Worm (Caenorhabditis elegans) whole organism, L4 larva: ENCODE measurements around the gene str-119.
"Not testable (repeated sequence)": the region's sequence is repeated elsewhere in the genome, so short reads cannot be mapped to it uniquely, and the experiment has no call there.

Experiments used
- ceh-32 ChIP-seq: sonication (generic microtip); optimal IDR thresholded peaks from 2 replicates; lab custom pipeline; 2016; ENCODE audit warnings: mild to moderate bottlenecking, missing genetic modification characterization, missing compliant biosample characterization; ENCODE audit not compliant: poor library complexity
- ceh-44 ChIP-seq: fragments of 200-800 bp; sonication (Bioruptor generic); IDR thresholded peaks from 2 replicates; pipeline ENCODE4 v1.3.6; 2022; ENCODE audit warnings: missing genetic modification reagents, missing genetic modification characterization, missing compliant biosample characterization
- dpl-1 ChIP-seq: fragments of 150-350 bp; optimal IDR thresholded peaks from 2 replicates; lab custom pipeline; 2014; ENCODE audit warnings: missing biosample characterization, missing genetic modification reagents, missing genetic modification characterization
- duxl-1 ChIP-seq: sonication (generic microtip); optimal IDR thresholded peaks from 2 replicates; lab custom pipeline; 2016; ENCODE audit warnings: mild to moderate bottlenecking, missing genetic modification characterization, moderate library complexity, missing compliant biosample characterization; ENCODE audit not compliant: poor library complexity
- dve-1 ChIP-seq: sonication (generic microtip); optimal IDR thresholded peaks from 2 replicates; lab custom pipeline; 2017; ENCODE audit warnings: antibody characterized with exemption, mild to moderate bottlenecking, missing genetic modification characterization, missing compliant biosample characterization; ENCODE audit not compliant: insufficient read depth
- lin-13 ChIP-seq: fragments of 150-350 bp; optimal IDR thresholded peaks from 2 replicates; lab custom pipeline; 2014; ENCODE audit warnings: missing biosample characterization, missing genetic modification reagents, missing genetic modification characterization
- lsy-2 ChIP-seq, 2 experiments: fragments of 150-350 bp in 1 of 2; sonication (generic microtip) in 1 of 2; optimal IDR thresholded peaks; 2 replicates each; lab custom pipeline; 2014 to 2017; ENCODE audit warnings: missing biosample characterization in 2 of 2, missing genetic modification characterization in 2 of 2
- unc-39 ChIP-seq: sonication (generic microtip); optimal IDR thresholded peaks from 2 replicates; lab custom pipeline; 2017; ENCODE audit warnings: missing biosample characterization, missing genetic modification characterization

str-119 gene

DNA sequence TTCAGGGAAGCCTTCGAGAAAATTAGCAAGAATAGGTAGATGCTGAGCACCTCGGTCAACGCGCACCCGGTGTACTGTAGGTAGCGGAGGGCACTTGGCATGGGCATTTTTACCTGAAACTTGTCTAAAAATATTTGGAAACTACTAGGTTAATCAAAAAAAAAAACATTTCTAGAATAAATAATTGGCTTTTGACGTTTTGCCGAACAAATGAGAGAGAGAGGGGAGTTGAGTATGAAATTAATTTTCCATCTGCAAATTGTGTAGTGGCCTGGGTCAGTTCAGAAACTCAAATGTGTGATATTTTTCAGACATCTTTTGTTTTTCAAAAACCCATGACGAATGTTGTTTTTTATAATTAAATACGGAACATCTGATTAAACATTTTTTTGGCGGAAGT lies at the start of gene str-119:
Gene str-119 (minus strand): TSS at position 101 of the 400 bp plus-strand sequence.
- not testable (repeated sequence) for TF ChIP-seq unc-39; dpl-1; lin-13 (GFP tag; lab: Kevin White, UChicago)

DNA sequence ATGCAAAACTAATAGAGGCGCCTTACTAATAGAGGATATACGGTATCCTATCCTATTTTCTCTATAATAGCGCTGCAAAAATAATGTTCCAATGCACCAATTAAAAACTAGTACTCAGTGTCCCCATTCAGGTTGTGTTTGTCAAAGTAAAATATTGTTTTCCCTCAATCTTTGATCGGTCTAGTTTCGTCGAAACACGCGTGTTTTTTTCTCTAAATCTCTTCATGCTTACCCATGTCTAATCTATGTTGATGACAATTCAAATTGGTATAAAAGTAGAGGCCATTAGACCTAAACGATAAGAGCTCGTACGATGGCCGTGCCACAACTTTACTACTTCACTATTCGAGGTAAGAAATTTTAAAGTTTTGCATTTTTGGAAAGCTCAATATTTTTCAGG lies 25.2 kb upstream of the str-119 start, which contains the start of gene F56A4.3:
Gene F56A4.3 (plus strand): TSS at position 301 of the 400 bp plus-strand sequence.
- not testable (repeated sequence) for TF ChIP-seq lsy-2 (tag; optimal IDR thresholded peaks at IDR 0.05; lab: Kevin White, UChicago); ceh-32 (tag; lab: Kevin White, UChicago); duxl-1
- TF ChIP-seq, all 104 proteins: peak for 0; not testable (repeated sequence) for 104

DNA sequence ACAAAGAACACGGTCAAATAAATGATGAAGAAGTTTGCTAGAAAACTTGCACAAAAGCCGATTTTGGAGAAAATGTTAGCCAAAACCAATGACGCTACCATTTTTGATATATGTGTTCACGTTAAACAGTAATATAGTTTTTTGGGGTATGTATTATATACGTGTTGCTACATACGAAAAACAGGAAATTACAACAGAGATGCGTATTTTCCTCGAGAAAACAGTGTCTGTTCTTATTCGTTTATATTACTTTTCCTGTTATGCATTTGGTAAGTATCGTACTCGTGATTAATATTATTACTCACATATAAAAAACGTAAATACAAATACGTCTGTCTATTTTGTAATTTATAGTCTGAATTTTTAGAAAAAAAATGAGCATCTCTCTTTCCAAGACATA lies 20.7 kb downstream of the str-119 start, which contains the start of gene str-265:
Gene str-265 (minus strand): TSS at position 101 of the 400 bp plus-strand sequence.
- not testable (repeated sequence) for TF ChIP-seq dve-1 (tag; lab: Kevin White, UChicago); ceh-44 (GFP tag; lab: Robert Waterston, UW); dpl-1
